Worm (Caenorhabditis elegans) whole organism, early embryonic: Measurements from ENCODE around the gene zipt-7.2.

Experiments
- B0310.2 ChIP-seq: sonication (generic microtip); optimal IDR thresholded peaks from 2 replicates; lab custom pipeline; 2016; ENCODE audit warnings: mild to moderate bottlenecking, missing genetic modification characterization, missing compliant biosample characterization
- F13C5.2 ChIP-seq: sonication (generic microtip); optimal IDR thresholded peaks from 2 replicates; lab custom pipeline; 2017; ENCODE audit warnings: mild to moderate bottlenecking, missing genetic modification characterization, inconsistent platforms, missing compliant biosample characterization
- aly-1 ChIP-seq: sonication (generic microtip); optimal IDR thresholded peaks from 2 replicates; lab custom pipeline; 2016; ENCODE audit warnings: missing genetic modification characterization, missing compliant biosample characterization
- ama-1 ChIP-seq: fragments of 150-350 bp; optimal IDR thresholded peaks from 2 replicates; lab custom pipeline; 2014
- ceh-13 ChIP-seq: fragments of 200-800 bp; sonication (Bioruptor generic); optimal IDR thresholded peaks from 2 replicates; lab custom pipeline; 2018; ENCODE audit warnings: mild to moderate bottlenecking, missing genetic modification characterization, missing compliant biosample characterization
- ceh-36 ChIP-seq: sonication (generic microtip); optimal IDR thresholded peaks from 2 replicates; lab custom pipeline; 2016; ENCODE audit warnings: missing genetic modification characterization, inconsistent platforms, missing compliant biosample characterization
- ets-7 ChIP-seq: sonication (generic microtip); optimal IDR thresholded peaks from 2 replicates; lab custom pipeline; 2016; ENCODE audit warnings: missing genotype, missing genetic modification characterization, missing compliant biosample characterization
- flt-1 ChIP-seq: fragments of 200-800 bp; sonication (Bioruptor generic); IDR thresholded peaks from 2 replicates; pipeline ENCODE4 v1.3.6; 2022; ENCODE audit warnings: missing genetic modification characterization, missing compliant biosample characterization
- hmbx-1 ChIP-seq: sonication (generic microtip); optimal IDR thresholded peaks from 2 replicates; lab custom pipeline; 2016; ENCODE audit warnings: mild to moderate bottlenecking, missing genetic modification characterization, missing compliant biosample characterization
- hmg-4 ChIP-seq: fragments of 200-800 bp; sonication (Bioruptor generic); optimal IDR thresholded peaks from 2 replicates; lab custom pipeline; 2018; ENCODE audit warnings: mild to moderate bottlenecking, missing genetic modification characterization, missing compliant biosample characterization
- hnd-1 ChIP-seq: sonication (generic microtip); optimal IDR thresholded peaks from 2 replicates; lab custom pipeline; 2016; ENCODE audit warnings: missing genetic modification characterization, missing compliant biosample characterization
- pes-1 ChIP-seq: fragments of 200-800 bp; sonication (Bioruptor generic); IDR thresholded peaks from 2 replicates; pipeline ENCODE4 v1.3.6; 2022; ENCODE audit warnings: missing genetic modification reagents, missing genetic modification characterization, missing compliant biosample characterization
- scrt-1 ChIP-seq: fragments of 200-800 bp; sonication (Bioruptor generic); IDR thresholded peaks from 2 replicates; pipeline ENCODE4 v1.3.6; 2022; ENCODE audit warnings: missing genetic modification characterization, missing compliant biosample characterization
- sea-1 ChIP-seq: fragments of 200-800 bp; sonication (Bioruptor generic); conservative IDR thresholded peaks from 2 replicates; pipeline ENCODE4 v1.3.6; 2022; ENCODE audit warnings: missing genetic modification characterization, missing compliant biosample characterization
- tbx-11 ChIP-seq: fragments of 200-800 bp; sonication (Bioruptor generic); IDR thresholded peaks from 2 replicates; pipeline ENCODE4 v1.3.6; 2022; ENCODE audit warnings: missing genetic modification characterization, missing compliant biosample characterization
- tbx-37 ChIP-seq: fragments of 200-800 bp; sonication (Bioruptor generic); conservative IDR thresholded peaks from 2 replicates; pipeline ENCODE4 v1.3.6; 2022; ENCODE audit warnings: missing genetic modification reagents, missing genetic modification characterization, missing compliant biosample characterization
- tra-4 ChIP-seq: sonication (generic microtip); optimal IDR thresholded peaks from 2 replicates; lab custom pipeline; 2017; ENCODE audit warnings: missing genetic modification characterization, missing compliant biosample characterization

The zipt-7.2 gene

ce11 chrX:15544671-15545070 lies 37.0 kb upstream of the zipt-7.2 start:
- TF ChIP-seq F13C5.2 (no peak), ceh-13 (GFP tag; lab: Kevin White, UChicago) (no peak), B0310.2 (tag; lab: Kevin White, UChicago) (no peak), tra-4 (no peak), pes-1 (GFP tag; lab: Robert Waterston, UW) (no peak), scrt-1 (GFP tag; lab: Robert Waterston, UW) (no peak), ama-1 (no peak), hmbx-1 (no peak), tbx-37 (GFP tag; lab: Robert Waterston, UW) (no peak), sea-1 (GFP tag; lab: Robert Waterston, UW) (no peak), hmg-4 (GFP tag; lab: Kevin White, UChicago) (no peak), ceh-36 (tag; lab: Kevin White, UChicago) (no peak)

DNA sequence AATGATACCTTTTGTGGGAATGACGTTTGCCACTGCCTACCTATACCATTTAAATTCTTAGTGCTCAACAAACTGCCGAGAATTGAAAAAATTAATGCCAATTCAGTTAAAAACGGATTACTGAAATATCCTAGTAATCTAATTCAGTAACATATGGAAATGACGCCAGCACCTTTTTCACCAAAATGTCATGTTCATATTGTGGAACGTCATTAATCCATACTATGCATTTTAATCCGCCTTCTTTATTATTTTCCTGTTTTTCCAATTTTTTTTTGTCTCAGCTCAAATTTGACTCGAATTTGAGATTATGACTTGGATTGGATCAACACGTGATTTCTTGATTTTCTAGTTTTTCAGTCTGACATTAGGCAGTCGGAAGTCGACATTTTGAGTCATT lies 33.8 kb upstream of the zipt-7.2 start:
- TF ChIP-seq B0310.2 (tag; lab: Kevin White, UChicago) (no peak), ceh-36 (tag; lab: Kevin White, UChicago) (peak; percentile 10), tbx-37 (GFP tag; lab: Robert Waterston, UW) (no peak)

- no peak for TF ChIP-seq sea-1 (GFP tag; lab: Robert Waterston, UW)
- TF ChIP-seq pes-1 (GFP tag; lab: Robert Waterston, UW) = no peak
- TF ChIP-seq ama-1 = no peak
- no peak for TF ChIP-seq hmbx-1
Observed at ce11 chrX:15539299-15539698, 31.6 kb upstream of the zipt-7.2 start.

DNA sequence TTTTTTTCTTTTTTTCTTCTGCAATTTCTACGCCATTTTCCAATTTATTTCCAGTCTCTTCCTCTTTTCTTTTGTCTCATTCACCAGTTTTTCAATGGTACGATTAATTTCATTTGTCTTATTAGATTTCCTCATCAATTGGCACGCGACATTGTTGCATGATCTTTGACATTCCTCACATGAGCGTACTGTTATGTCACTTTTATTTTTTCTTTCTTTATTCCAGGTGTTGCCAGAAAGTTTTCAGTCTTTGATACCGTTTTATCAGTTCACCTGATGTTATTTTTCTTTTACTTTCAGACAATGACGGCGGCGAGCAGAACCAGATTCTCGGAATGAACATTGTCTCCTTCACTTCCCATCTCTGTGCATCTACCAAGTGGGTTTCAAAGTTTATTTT lies 29.7 kb upstream of the zipt-7.2 start, which contains the start of the genes olrn-1 and C02C6.14:
Gene olrn-1, plus strand, starts transcription at position 301 of the 400 bp plus-strand sequence.
Gene C02C6.14, plus strand, starts transcription at position 304 of the 400 bp plus-strand sequence.
- TF ChIP-seq tbx-11 (GFP tag; lab: Robert Waterston, UW) (no peak), flt-1 (GFP tag; lab: Robert Waterston, UW) (no peak), scrt-1 (GFP tag; lab: Robert Waterston, UW) (no peak), aly-1 (no peak), pes-1 (GFP tag; lab: Robert Waterston, UW) (no peak), F13C5.2 (no peak), ama-1 (no peak), hmbx-1 (no peak), sea-1 (GFP tag; lab: Robert Waterston, UW) (no peak), hmg-4 (GFP tag; lab: Kevin White, UChicago) (no peak), tbx-37 (GFP tag; lab: Robert Waterston, UW) (no peak), ceh-36 (tag; lab: Kevin White, UChicago) (no peak), hnd-1 (tag; lab: Kevin White, UChicago) (no peak), B0310.2 (tag; lab: Kevin White, UChicago) (no peak), ets-7 (tag; lab: Kevin White, UChicago) (no peak), tra-4 (no peak), ceh-13 (GFP tag; lab: Kevin White, UChicago) (no peak)

DNA sequence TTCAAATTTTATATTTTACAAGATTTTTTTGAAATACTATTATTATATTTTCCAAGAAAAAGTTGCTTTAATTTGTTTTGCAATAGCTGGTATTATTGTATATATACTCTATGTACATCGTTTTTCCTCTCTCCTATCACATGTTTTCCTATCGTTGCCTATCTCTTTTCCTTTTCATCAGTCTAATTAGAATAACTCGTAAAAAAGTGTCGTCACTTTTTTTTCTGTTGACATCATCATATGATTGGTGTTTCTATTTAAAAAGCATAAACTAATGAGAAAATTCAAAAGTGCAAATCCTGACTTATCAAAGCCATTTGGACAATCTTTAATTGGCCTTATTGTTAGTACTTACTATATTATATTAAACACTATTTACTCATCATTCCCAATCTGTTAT lies 28.3 kb upstream of the zipt-7.2 start:
- TF ChIP-seq hmbx-1 = no peak
- TF ChIP-seq ets-7 (tag; lab: Kevin White, UChicago) = no peak
- TF ChIP-seq ceh-13 (GFP tag; lab: Kevin White, UChicago) = no peak
- no peak for TF ChIP-seq tbx-37 (GFP tag; lab: Robert Waterston, UW)
- no peak for TF ChIP-seq aly-1

- TF ChIP-seq hmg-4 (GFP tag; lab: Kevin White, UChicago) = peak; percentile 64
- TF ChIP-seq tra-4 = no peak
- peak; percentile 11 for TF ChIP-seq F13C5.2
- TF ChIP-seq hmbx-1 = no peak
Observed at ce11 chrX:15535190-15535636, 27.5 kb upstream of the zipt-7.2 start.

DNA sequence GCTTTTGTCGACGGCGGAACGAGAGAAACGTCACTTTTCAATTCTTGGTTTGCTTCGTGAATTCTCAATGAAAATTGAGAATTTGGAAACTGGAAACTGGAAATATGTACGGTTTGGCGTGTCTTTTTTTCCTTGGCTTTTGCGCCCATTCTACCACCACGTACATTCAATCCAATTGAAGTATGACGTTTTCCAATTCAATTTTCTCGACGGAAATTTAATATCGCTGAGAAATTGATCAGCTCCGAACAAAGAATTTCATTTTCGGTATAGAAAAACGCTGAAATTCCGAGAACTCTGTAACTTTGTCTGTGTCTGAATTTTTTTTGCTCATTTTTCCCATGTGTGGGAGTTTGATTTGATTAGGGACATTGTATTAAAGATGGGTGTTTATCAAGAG lies 25.6 kb upstream of the zipt-7.2 start:
- no peak for TF ChIP-seq flt-1 (GFP tag; lab: Robert Waterston, UW)
- TF ChIP-seq scrt-1 (GFP tag; lab: Robert Waterston, UW) = no peak
- TF ChIP-seq B0310.2 (tag; lab: Kevin White, UChicago) = no peak
- TF ChIP-seq ama-1 = no peak
- no peak for TF ChIP-seq hnd-1 (tag; lab: Kevin White, UChicago)
- no peak for TF ChIP-seq pes-1 (GFP tag; lab: Robert Waterston, UW)
- no peak for TF ChIP-seq hmg-4 (GFP tag; lab: Kevin White, UChicago)
- no peak for TF ChIP-seq ceh-36 (tag; lab: Kevin White, UChicago)
- no peak for TF ChIP-seq aly-1
- no peak for TF ChIP-seq hmbx-1

DNA sequence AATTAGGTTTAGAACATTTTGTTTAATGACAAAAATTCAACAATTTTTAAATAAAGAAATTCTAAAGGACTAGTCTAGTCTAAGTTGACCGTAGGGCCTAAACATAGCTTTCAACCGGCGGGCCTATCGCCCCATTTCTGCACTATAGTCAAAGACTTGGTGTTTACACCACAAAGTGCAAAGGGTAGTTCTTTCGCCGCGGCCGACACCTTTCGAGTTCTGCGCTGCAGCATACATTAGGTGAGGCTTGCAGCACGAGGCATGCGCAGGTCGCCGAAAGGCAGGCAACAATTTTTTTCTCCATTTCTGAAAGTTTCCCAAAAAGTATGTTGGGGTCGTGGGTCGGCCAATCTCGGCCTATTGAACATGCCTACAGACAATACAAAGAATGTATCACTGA lies 20.8 kb upstream of the zipt-7.2 start:
- TF ChIP-seq ets-7 (tag; lab: Kevin White, UChicago) = no peak
- no peak for TF ChIP-seq tbx-11 (GFP tag; lab: Robert Waterston, UW)
- no peak for TF ChIP-seq ceh-13 (GFP tag; lab: Kevin White, UChicago)
- no peak for TF ChIP-seq scrt-1 (GFP tag; lab: Robert Waterston, UW)
- TF ChIP-seq hnd-1 (tag; lab: Kevin White, UChicago) = no peak

DNA sequence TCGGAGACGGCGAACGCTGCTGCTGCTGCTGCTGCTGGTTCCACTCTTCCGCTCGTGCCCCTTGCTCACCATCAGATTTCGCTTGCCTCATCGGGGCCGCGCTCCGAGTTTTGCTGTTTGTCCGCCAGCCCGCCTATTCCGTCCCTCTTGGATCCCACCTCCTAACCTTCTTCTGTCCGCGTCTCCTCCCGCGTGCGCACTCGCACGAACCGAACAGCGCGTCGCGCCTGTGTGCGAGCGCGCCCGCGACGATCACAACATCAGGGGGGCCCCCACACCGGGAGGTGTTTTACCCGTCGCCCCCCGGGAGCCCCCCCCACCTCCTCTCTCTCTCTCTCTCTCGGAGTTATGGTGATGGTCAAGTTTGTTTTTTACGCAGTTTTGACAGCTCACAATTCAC lies 8.1 kb upstream of the zipt-7.2 start:
- TF ChIP-seq F13C5.2 (no peak), ceh-36 (tag; lab: Kevin White, UChicago) (no peak), sea-1 (GFP tag; lab: Robert Waterston, UW) (no peak), ets-7 (tag; lab: Kevin White, UChicago) (no peak), hnd-1 (tag; lab: Kevin White, UChicago) (no peak), pes-1 (GFP tag; lab: Robert Waterston, UW) (0 out of 2 replicates have a peak, but pooled peaks have one; percentile 56)
